Worm (Caenorhabditis elegans) whole organism, L4 larva: ENCODE measurements around the gene srlf-34.
A peak's percentile ranks its signal among the peaks of the same experiment; 100 is the strongest.

Experiments
- Y75B8A.6 ChIP-seq: fragments of 200-800 bp; sonication (Bioruptor generic); IDR thresholded peaks from 2 replicates; pipeline ENCODE4 v1.3.6; 2022; ENCODE audit warnings: missing genetic modification reagents, missing genetic modification characterization, missing compliant biosample characterization
- aha-1 ChIP-seq: fragments of 150-350 bp; peaks from one replicate; lab custom pipeline; 2014; ENCODE audit warnings: missing biosample characterization, missing genetic modification characterization
- ceh-28 ChIP-seq: fragments of 150-350 bp; optimal IDR thresholded peaks from 2 replicates; lab custom pipeline; 2014; ENCODE audit warnings: missing biosample characterization, missing genetic modification reagents, missing genetic modification characterization
- fos-1 ChIP-seq: fragments of 150-350 bp; optimal IDR thresholded peaks from 2 replicates; lab custom pipeline; 2014; ENCODE audit warnings: missing biosample characterization, missing genetic modification characterization
- mdl-1 ChIP-seq, 2 experiments: fragments of 150-350 bp in 1 of 2; sonication (generic microtip) in 1 of 2; optimal IDR thresholded peaks; 2 replicates each; lab custom pipeline; 2014 to 2017; ENCODE audit warnings: missing biosample characterization in 2 of 2, missing genetic modification characterization in 2 of 2
- spr-3 ChIP-seq: fragments of 200-800 bp; sonication (Bioruptor generic); optimal IDR thresholded peaks from 2 replicates; lab custom pipeline; 2018; ENCODE audit warnings: mild to moderate bottlenecking, missing genetic modification characterization, missing compliant biosample characterization
- unc-130 ChIP-seq: sonication (generic microtip); optimal IDR thresholded peaks from 2 replicates; lab custom pipeline; 2016; ENCODE audit warnings: missing genetic modification reagents, missing genetic modification characterization, missing compliant biosample characterization
- unc-62 ChIP-seq, 3 experiments: fragments of 150-350 bp in 1 of 3; sonication (generic microtip); optimal IDR thresholded peaks in 2 of 3; peaks in 1 of 3; 1 replicate in 1 of 3; 2 replicates in 2 of 3; lab custom pipeline; 2014 to 2017; ENCODE audit warnings: missing biosample characterization in 3 of 3, missing genetic modification characterization in 3 of 3, missing genetic modification reagents in 3 of 3, missing genotype in 1 of 3

- TF ChIP-seq aha-1 (tag; lab: Kevin White, UChicago) (no peak), mdl-1 (tag; optimal IDR thresholded peaks at IDR 0.05; lab: Kevin White, UChicago) (peak in 1 of 2 experiments; percentile 2), Y75B8A.6 (GFP tag; lab: Robert Waterston, UW) (no peak), spr-3 (no peak), fos-1 (tag; lab: Kevin White, UChicago) (no peak), unc-130 (no peak), unc-62 (GFP tag; optimal IDR thresholded peaks at IDR 0.05 in 1 of 2; lab: Kevin White, UChicago) (peak in 1 of 2 experiments; percentile 15), unc-62 (tag; optimal IDR thresholded peaks at IDR 0.05; lab: Kevin White, UChicago) (no peak), ceh-28 (tag; lab: Kevin White, UChicago) (no peak)
These were observed 8.4 kb upstream of the srlf-34 start, which contains the start of gene vha-9 for ce11 chrII:10303663-10304115.
